Fruit fly (Drosophila melanogaster) whole organism, embryonic: ENCODE results near the gene CG15439.

Experiments
- Bteb2 ChIP-seq: fragments of 200-800 bp; sonication (Bioruptor generic); optimal IDR thresholded peaks from 2 replicates; lab custom pipeline; 2016; ENCODE audit warnings: missing biosample characterization, missing genetic modification characterization
- C15 ChIP-seq: fragments of 200-800 bp; sonication (Bioruptor generic); IDR thresholded peaks from 3 replicates; pipeline ENCODE4 v1.3.6; 2022; ENCODE audit warnings: missing biosample characterization, missing genetic modification characterization
- CG10959 ChIP-seq: fragments of 200-800 bp; sonication (Bioruptor generic); IDR thresholded peaks from 2 replicates; pipeline ENCODE4 v1.3.6; 2022; ENCODE audit warnings: missing biosample characterization, missing genetic modification characterization
- CG12942 ChIP-seq: fragments of 200-800 bp; sonication (Bioruptor generic); optimal IDR thresholded peaks from 3 replicates; lab custom pipeline; 2016; ENCODE audit warnings: missing biosample characterization, missing genetic modification characterization
- CG13296 ChIP-seq: fragments of 200-800 bp; sonication (Bioruptor generic); optimal IDR thresholded peaks from 3 replicates; lab custom pipeline; 2018; ENCODE audit warnings: missing biosample characterization, mild to moderate bottlenecking, missing genetic modification characterization
- CG13624 ChIP-seq: fragments of 200-800 bp; sonication (Bioruptor generic); optimal IDR thresholded peaks from 2 replicates; lab custom pipeline; 2016; ENCODE audit warnings: missing biosample characterization, missing genetic modification characterization
- CG13894 ChIP-seq: fragments of 200-800 bp; sonication (Bioruptor generic); optimal IDR thresholded peaks from 3 replicates; lab custom pipeline; 2018; ENCODE audit warnings: missing biosample characterization, mild to moderate bottlenecking, missing genetic modification characterization, moderate library complexity
- CG1529 ChIP-seq: fragments of 200-800 bp; sonication (Bioruptor generic); optimal IDR thresholded peaks from 3 replicates; lab custom pipeline; 2018; ENCODE audit warnings: missing biosample characterization, missing genetic modification characterization
- CG1602 ChIP-seq: fragments of 200-800 bp; sonication (Bioruptor generic); optimal IDR thresholded peaks from 3 replicates; lab custom pipeline; 2016; ENCODE audit warnings: missing biosample characterization, missing genetic modification characterization
- CG17612 ChIP-seq: fragments of 200-800 bp; sonication (Bioruptor generic); IDR thresholded peaks from 2 replicates; pipeline ENCODE4 v1.3.6; 2022; ENCODE audit warnings: missing biosample characterization, missing genetic modification characterization
- CG3847 ChIP-seq: fragments of 200-800 bp; sonication (Bioruptor generic); IDR thresholded peaks from 2 replicates; pipeline ENCODE4 v1.3.6; 2022; ENCODE audit warnings: missing biosample characterization, missing genetic modification characterization
- CG4424 ChIP-seq: fragments of 200-800 bp; sonication (Bioruptor generic); optimal IDR thresholded peaks from 3 replicates; lab custom pipeline; 2016; ENCODE audit warnings: missing biosample characterization, missing genetic modification characterization
- CG4730 ChIP-seq: fragments of 200-800 bp; sonication (Bioruptor generic); IDR thresholded peaks from 2 replicates; pipeline ENCODE4 v1.3.6; 2022; ENCODE audit warnings: missing biosample characterization, missing genetic modification characterization
- CG7745 ChIP-seq: fragments of 200-800 bp; sonication (Bioruptor generic); optimal IDR thresholded peaks from 2 replicates; lab custom pipeline; 2018; ENCODE audit warnings: missing biosample characterization, mild to moderate bottlenecking, missing genetic modification characterization, moderate library complexity
- CG7786 ChIP-seq: fragments of 200-800 bp; sonication (Bioruptor generic); optimal IDR thresholded peaks from 2 replicates; lab custom pipeline; 2016; ENCODE audit warnings: missing biosample characterization, missing genetic modification characterization
- CG9797 ChIP-seq: fragments of 200-800 bp; sonication (Bioruptor generic); optimal IDR thresholded peaks from 3 replicates; lab custom pipeline; 2018; ENCODE audit warnings: missing biosample characterization, mild to moderate bottlenecking, missing genetic modification characterization
- CTCF ChIP-seq: fragments of 200-800 bp; sonication (Bioruptor generic); optimal IDR thresholded peaks from 2 replicates; lab custom pipeline; 2017; ENCODE audit warnings: missing biosample characterization, mild to moderate bottlenecking, missing genetic modification characterization, moderate library complexity
- CrebB ChIP-seq: fragments of 200-800 bp; sonication (Bioruptor generic); optimal IDR thresholded peaks from 3 replicates; lab custom pipeline; 2018; ENCODE audit warnings: missing biosample characterization, mild to moderate bottlenecking, missing genetic modification characterization
- HLH54F ChIP-seq: fragments of 200-800 bp; sonication (Bioruptor generic); optimal IDR thresholded peaks from 3 replicates; lab custom pipeline; 2016; ENCODE audit warnings: missing biosample characterization, missing genetic modification characterization
- HmgZ ChIP-seq: fragments of 200-800 bp; sonication (Bioruptor generic); optimal IDR thresholded peaks from 2 replicates; lab custom pipeline; 2018; ENCODE audit warnings: missing biosample characterization, mild to moderate bottlenecking, missing genetic modification characterization
- Hr51 ChIP-seq, 2 experiments: fragments of 200-800 bp; sonication (Bioruptor generic); optimal IDR thresholded peaks; 2 replicates in 1 of 2; 3 replicates in 1 of 2; lab custom pipeline; 2016 to 2018; ENCODE audit warnings: missing biosample characterization in 2 of 2, missing genetic modification characterization in 2 of 2, mild to moderate bottlenecking in 1 of 2, moderate library complexity in 1 of 2
- Jarid2 ChIP-seq: fragments of 200-800 bp; sonication (Bioruptor generic); optimal IDR thresholded peaks from 3 replicates; lab custom pipeline; 2017; ENCODE audit warnings: mild to moderate bottlenecking, missing biosample characterization, missing genetic modification reagents, missing genetic modification characterization
- Max ChIP-seq: fragments of 200-800 bp; sonication (Bioruptor generic); optimal IDR thresholded peaks from 2 replicates; lab custom pipeline; 2016; ENCODE audit warnings: missing biosample characterization, mild to moderate bottlenecking, missing genetic modification characterization
- Mes4 ChIP-seq: fragments of 200-800 bp; sonication (Bioruptor generic); optimal IDR thresholded peaks from 2 replicates; lab custom pipeline; 2016; ENCODE audit warnings: missing biosample characterization, missing genetic modification characterization
- Nf-YA ChIP-seq: fragments of 200-800 bp; sonication (Bioruptor generic); IDR thresholded peaks from 2 replicates; pipeline ENCODE4 v1.3.6; 2022; ENCODE audit warnings: missing biosample characterization, missing genetic modification characterization
- Nf-YC ChIP-seq: fragments of 200-800 bp; optimal IDR thresholded peaks from 3 replicates; lab custom pipeline; 2019; ENCODE audit warnings: missing biosample characterization, mild to moderate bottlenecking, missing genetic modification characterization, moderate library complexity
- NfI ChIP-seq: fragments of 200-800 bp; sonication (Bioruptor generic); optimal IDR thresholded peaks from 3 replicates; lab custom pipeline; 2018; ENCODE audit warnings: missing biosample characterization, mild to moderate bottlenecking, missing genetic modification characterization, moderate library complexity
- Sry-δ ChIP-seq: fragments of 200-800 bp; sonication (Bioruptor generic); optimal IDR thresholded peaks from 2 replicates; lab custom pipeline; 2016; ENCODE audit warnings: missing biosample characterization, missing genetic modification characterization
- TFAM ChIP-seq: fragments of 200-800 bp; sonication (Bioruptor generic); optimal IDR thresholded peaks from 2 replicates; lab custom pipeline; 2017; ENCODE audit warnings: missing biosample characterization, missing genetic modification characterization, inconsistent platforms
- Xrp1 ChIP-seq: fragments of 200-800 bp; sonication (Bioruptor generic); IDR thresholded peaks from 2 replicates; pipeline ENCODE4 v1.3.6; 2022; ENCODE audit warnings: missing biosample characterization, missing genetic modification characterization
- ab ChIP-seq: fragments of 200-800 bp; sonication (Bioruptor generic); optimal IDR thresholded peaks from 2 replicates; lab custom pipeline; 2016; ENCODE audit warnings: missing biosample characterization, missing genetic modification characterization
- ato ChIP-seq: fragments of 200-800 bp; sonication (Bioruptor generic); IDR thresholded peaks from 2 replicates; pipeline ENCODE4 v1.3.6; 2022; ENCODE audit warnings: missing biosample characterization, missing genetic modification characterization; ENCODE audit not compliant: partially characterized antibody
- cato ChIP-seq: fragments of 200-800 bp; sonication (Bioruptor generic); optimal IDR thresholded peaks from 2 replicates; lab custom pipeline; 2016; ENCODE audit warnings: missing biosample characterization, missing genetic modification characterization, borderline replicate concordance
- chn ChIP-seq: fragments of 200-800 bp; sonication (Bioruptor generic); optimal IDR thresholded peaks from 2 replicates; lab custom pipeline; 2016; ENCODE audit warnings: missing biosample characterization, missing genetic modification characterization
- cwo ChIP-seq: fragments of 200-800 bp; sonication (Bioruptor generic); optimal IDR thresholded peaks from 3 replicates; lab custom pipeline; 2017; ENCODE audit warnings: missing biosample characterization, missing genetic modification characterization, mild to moderate bottlenecking, moderate library complexity, missing genetic modification reagents
- fru ChIP-seq: fragments of >200 bp; optimal IDR thresholded peaks from 2 replicates; lab custom pipeline; 2017
- gcm2 ChIP-seq: fragments of 200-800 bp; sonication (Bioruptor generic); optimal IDR thresholded peaks from 2 replicates; lab custom pipeline; 2016; ENCODE audit warnings: missing biosample characterization, missing genetic modification characterization
- gem ChIP-seq: fragments of 200-800 bp; sonication (Bioruptor generic); optimal IDR thresholded peaks from 2 replicates; lab custom pipeline; 2019; ENCODE audit warnings: missing biosample characterization, mild to moderate bottlenecking, missing genetic modification characterization, moderate library complexity
- gsb ChIP-seq: fragments of 200-800 bp; sonication (Bioruptor generic); IDR thresholded peaks from 2 replicates; pipeline ENCODE4 v1.3.6; 2022; ENCODE audit warnings: missing biosample characterization, missing genetic modification characterization
- nom ChIP-seq: fragments of 200-800 bp; sonication (Bioruptor generic); optimal IDR thresholded peaks from 2 replicates; lab custom pipeline; 2017; ENCODE audit warnings: missing biosample characterization, missing genetic modification characterization, mild to moderate bottlenecking, moderate library complexity, missing genetic modification reagents
- odd ChIP-seq: fragments of 200-800 bp; sonication (Bioruptor generic); optimal IDR thresholded peaks from 2 replicates; lab custom pipeline; 2017; ENCODE audit warnings: missing biosample characterization, mild to moderate bottlenecking, missing genetic modification characterization
- otp ChIP-seq: fragments of 200-800 bp; sonication (Bioruptor generic); IDR thresholded peaks from 3 replicates; pipeline ENCODE4, ENCODE4 v1.3.6; 2022; ENCODE audit warnings: missing biosample characterization, missing genetic modification characterization
- run ChIP-seq: fragments of 200-800 bp; sonication (Bioruptor generic); optimal IDR thresholded peaks from 3 replicates; lab custom pipeline; 2018; ENCODE audit warnings: missing biosample characterization, mild to moderate bottlenecking, missing genetic modification characterization
- scrt ChIP-seq: fragments of 200-800 bp; sonication (Bioruptor generic); optimal IDR thresholded peaks from 2 replicates; lab custom pipeline; 2018; ENCODE audit warnings: missing biosample characterization, mild to moderate bottlenecking, missing genetic modification characterization, moderate library complexity
- stwl ChIP-seq: fragments of 200-800 bp; sonication (Bioruptor generic); optimal IDR thresholded peaks from 3 replicates; lab custom pipeline; 2018; ENCODE audit warnings: missing biosample characterization, mild to moderate bottlenecking, missing genetic modification characterization, moderate library complexity
- tx ChIP-seq: fragments of 200-800 bp; sonication (Bioruptor generic); optimal IDR thresholded peaks from 2 replicates; lab custom pipeline; 2016; ENCODE audit warnings: missing biosample characterization, missing genetic modification characterization
- zf30C ChIP-seq: fragments of 200-800 bp; sonication (Bioruptor generic); optimal IDR thresholded peaks from 3 replicates; lab custom pipeline; 2018; ENCODE audit warnings: missing biosample characterization, mild to moderate bottlenecking, missing genetic modification characterization

The CG15439 gene

DNA sequence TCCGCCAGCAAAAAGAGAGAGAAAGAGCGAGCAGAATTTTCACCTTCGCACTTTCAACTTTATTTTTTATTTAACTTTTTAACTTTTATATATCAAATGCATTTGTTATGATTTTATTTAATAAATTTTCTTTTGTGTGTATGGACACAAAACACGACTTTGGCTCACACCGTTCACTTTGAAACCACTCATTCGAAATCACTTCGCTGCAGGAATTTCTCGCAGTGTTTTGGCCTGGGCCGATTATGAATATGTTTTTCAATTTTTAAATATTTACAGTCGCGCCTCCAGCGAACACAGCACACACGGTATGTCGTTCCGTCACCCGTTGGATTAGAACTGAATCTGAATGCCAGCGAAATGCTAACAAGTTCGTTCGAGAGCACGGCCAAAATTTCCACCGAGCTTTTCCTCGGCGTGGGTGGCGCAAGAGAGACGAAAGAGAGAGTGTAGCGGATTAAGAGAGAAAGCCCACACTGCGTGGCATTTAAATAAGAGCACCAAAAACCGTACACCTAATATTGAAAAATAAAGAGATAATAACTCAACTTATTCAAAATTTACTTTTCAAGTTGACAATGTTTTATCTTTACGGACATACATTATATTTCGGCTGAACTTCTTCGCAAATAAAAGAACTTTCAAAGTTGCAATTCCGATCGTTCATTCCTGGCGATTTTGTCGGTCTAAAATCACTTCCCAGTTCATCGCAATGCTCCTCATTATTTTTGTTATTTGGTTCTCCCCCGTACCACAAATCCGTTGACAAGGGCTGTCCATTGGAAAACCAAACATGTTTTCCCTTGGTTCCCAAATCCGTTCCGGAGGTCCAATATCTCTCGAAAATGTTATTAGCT lies 11.7 kb downstream of the CG15439 start, which contains the start of gene CG15431 (continued):
- TF ChIP-seq chn (GFP tag; lab: Kevin White, UChicago): peak; percentile 14
- TF ChIP-seq CG9797 (GFP tag; lab: Kevin White, UChicago): no peak
- TF ChIP-seq ab (GFP tag; lab: Kevin White, UChicago): no peak
- peak; percentile 17 for TF ChIP-seq CG4424 (GFP tag; lab: Kevin White, UChicago)
- TF ChIP-seq C15: peak; percentile 46; the same call in 1 of the 3 replicates
- TF ChIP-seq CG13894: peak; percentile 15
- TF ChIP-seq CG4730: no peak
- TF ChIP-seq CG7786 (GFP tag; lab: Kevin White, UChicago): peak; percentile 13
- TF ChIP-seq Hr51 (GFP tag; optimal IDR thresholded peaks at IDR 0.05; lab: Kevin White, UChicago): peak; percentile 52 to 62
- TF ChIP-seq run (tag; lab: Kevin White, UChicago): peak; percentile 17
- no peak for TF ChIP-seq Sry-δ
- peak; percentile 48 for TF ChIP-seq CG13296 (GFP tag; lab: Kevin White, UChicago)
- TF ChIP-seq zf30C: peak; percentile 67
- TF ChIP-seq CG10959: no peak
- TF ChIP-seq stwl (tag; lab: Kevin White, UChicago): no peak
- no peak for TF ChIP-seq tx (GFP tag; lab: Kevin White, UChicago)
- no peak for TF ChIP-seq CTCF (GFP tag; lab: Kevin White, UChicago)
- peak; percentile 1 for TF ChIP-seq Nf-YC (tag; lab: Kevin White, UChicago)
- no peak for TF ChIP-seq CrebB (tag; lab: Kevin White, UChicago)
- TF ChIP-seq Xrp1 (GFP tag; lab: Robert Waterston, UW): peak; percentile 57
- peak; percentile 39 for TF ChIP-seq CG3847
- peak; percentile 18 for TF ChIP-seq gcm2
- no peak for TF ChIP-seq Mes4
- peak; percentile 49 for TF ChIP-seq cwo
- TF ChIP-seq fru (lab: Kevin White, UChicago): no peak
- TF ChIP-seq gem (tag; lab: Kevin White, UChicago): peak; percentile 69
- no peak for TF ChIP-seq CG1529 (GFP tag; lab: Kevin White, UChicago)

dm6 chr2L:4437487-4437886 lies 15.4 kb downstream of the CG15439 start, which contains the start of gene CG43056:
Gene CG43056, plus strand, starts transcription at chr2L:4437787.
- TF ChIP-seq scrt (GFP tag; lab: Kevin White, UChicago): peak; percentile 13
- no peak for TF ChIP-seq cato (GFP tag; lab: Kevin White, UChicago)
- TF ChIP-seq, all 482 proteins: peak for 1

dm6 chr2L:4433608-4434007 lies 19.2 kb downstream of the CG15439 start, which contains the start of the genes CG34177 and CG34178:
Gene CG34177, plus strand, starts transcription at chr2L:4433908.
Gene CG34178, plus strand, starts transcription at chr2L:4433908.
- no peak for TF ChIP-seq ato (GFP tag; lab: Robert Waterston, UW)
- no peak for TF ChIP-seq otp (GFP tag; lab: Robert Waterston, UW)

- TF ChIP-seq TFAM (no peak), CG12942 (GFP tag; lab: Kevin White, UChicago) (no peak), Bteb2 (GFP tag; lab: Kevin White, UChicago) (no peak), NfI (GFP tag; lab: Kevin White, UChicago) (no peak), Max (GFP tag; lab: Kevin White, UChicago) (no peak), HmgZ (tag; lab: Kevin White, UChicago) (no peak), nom (no peak), HLH54F (GFP tag; lab: Kevin White, UChicago) (no peak), odd (GFP tag; lab: Kevin White, UChicago) (no peak), CG17612 (GFP tag; lab: Robert Waterston, UW) (0 out of 2 replicates have a peak, but pooled peaks have one; percentile 35), Jarid2 (GFP tag; lab: Kevin White, UChicago) (no peak), gsb (GFP tag; lab: Robert Waterston, UW) (0 out of 2 replicates have a peak, but pooled peaks have one; percentile 24), CG7745 (no peak), CG1602 (GFP tag; lab: Kevin White, UChicago) (no peak), Nf-YA (no peak), CG13624 (no peak)
Measured at dm6 chr2L:4422154-4422553, 30.7 kb downstream of the CG15439 start.
